Worm (Caenorhabditis elegans): Measurements from ENCODE around the gene C06G4.4.
A peak's percentile ranks its signal among the peaks of the same experiment; 100 is the strongest.

C06G4.4 gene

ce11 chrIII:7928549-7929129 is 49.0 kb downstream of the C06G4.4 start, which contains the start of the genes C29E4.13 and npp-15 (continued):
- no peak for TF ChIP-seq nhr-237 (tag; optimal IDR thresholded peaks at IDR 0.05)
- TF ChIP-seq fkh-8 (tag; optimal IDR thresholded peaks at IDR 0.05): no peak
- TF ChIP-seq ztf-11 (tag; optimal IDR thresholded peaks at IDR 0.05): no peak
- peak; percentile 64 for TF ChIP-seq rnt-1 (tag; optimal IDR thresholded peaks at IDR 0.05)
- TF ChIP-seq dsc-1 (tag; optimal IDR thresholded peaks at IDR 0.05): no peak
- TF ChIP-seq ceh-63 (GFP tag; optimal IDR thresholded peaks at IDR 0.05): no peak
- TF ChIP-seq egl-27 (tag; optimal IDR thresholded peaks at IDR 0.05): no peak
- TF ChIP-seq ama-1 (optimal IDR thresholded peaks at IDR 0.05): no peak
- TF ChIP-seq lin-14 (GFP tag; optimal IDR thresholded peaks at IDR 0.05): no peak
- TF ChIP-seq unc-130 (tag; optimal IDR thresholded peaks at IDR 0.05): no peak
- no peak for TF ChIP-seq hlh-17 (GFP tag; optimal IDR thresholded peaks at IDR 0.05; ENCODE audit: borderline replicate concordance)
- TF ChIP-seq nhr-84 (tag; optimal IDR thresholded peaks at IDR 0.05): no peak
- TF ChIP-seq hlh-4 (tag; optimal IDR thresholded peaks at IDR 0.05): no peak
- TF ChIP-seq ceh-88 (GFP tag; IDR thresholded peaks at IDR 0.05): no peak
- TF ChIP-seq nhr-71 (tag; optimal IDR thresholded peaks at IDR 0.05): peak; percentile 53
- TF ChIP-seq elt-3 (tag; optimal IDR thresholded peaks at IDR 0.05): no peak
- peak; percentile 24 for TF ChIP-seq skn-1 (tag; optimal IDR thresholded peaks at IDR 0.05)
- no peak for TF ChIP-seq zag-1 (tag; optimal IDR thresholded peaks at IDR 0.05)
- TF ChIP-seq blmp-1 (tag; optimal IDR thresholded peaks at IDR 0.05): peak; percentile 33
- TF ChIP-seq sup-37 (GFP tag; optimal IDR thresholded peaks at IDR 0.05): no peak
- TF ChIP-seq nhr-76 (tag; optimal IDR thresholded peaks at IDR 0.05): no peak
- TF ChIP-seq nhr-47 (tag; optimal IDR thresholded peaks at IDR 0.05): no peak
- TF ChIP-seq sox-4 (tag; optimal IDR thresholded peaks at IDR 0.05): no peak
- TF ChIP-seq fkh-10 (GFP tag; optimal IDR thresholded peaks at IDR 0.05): no peak
- peak; percentile 55 for TF ChIP-seq C16A3.4 (tag; optimal IDR thresholded peaks at IDR 0.05)
- no peak for TF ChIP-seq egl-13 (tag; optimal IDR thresholded peaks at IDR 0.05)
- no peak for TF ChIP-seq jun-1 (tag; optimal IDR thresholded peaks at IDR 0.05)
- TF ChIP-seq aha-1 (tag; optimal IDR thresholded peaks at IDR 0.05): no peak
- no peak for TF ChIP-seq unc-98 (GFP tag; IDR thresholded peaks at IDR 0.05)
- peak; percentile 39 for TF ChIP-seq xbp-1 (tag; optimal IDR thresholded peaks at IDR 0.05)
- TF ChIP-seq mef-2 (tag; optimal IDR thresholded peaks at IDR 0.05): no peak
- TF ChIP-seq lsy-2 (tag; optimal IDR thresholded peaks at IDR 0.05): peak; percentile 64 to 74
- TF ChIP-seq dpl-1 (GFP tag; optimal IDR thresholded peaks at IDR 0.05): peak; percentile 56 to 87 (median 83)
- no peak for TF ChIP-seq isw-1 (GFP tag; IDR thresholded peaks at IDR 0.05)
- no peak for TF ChIP-seq aly-2 (tag; optimal IDR thresholded peaks at IDR 0.05)

Measured in whole organism, L1 larva.